Worm (Caenorhabditis elegans) whole organism, L3 larva: ENCODE measurements around the gene mrpl-18.

ENCODE experiments used
- aly-2 ChIP-seq: fragments of 150-350 bp; optimal IDR thresholded peaks from 2 replicates; lab custom pipeline; 2014; ENCODE audit warnings: missing biosample characterization, missing genetic modification characterization
- ama-1 ChIP-seq: fragments of 150-350 bp; optimal IDR thresholded peaks from 2 replicates; lab custom pipeline; 2018
- ceh-28 ChIP-seq: fragments of 150-350 bp; optimal IDR thresholded peaks from 2 replicates; lab custom pipeline; 2014; ENCODE audit warnings: missing biosample characterization, missing genetic modification reagents, missing genetic modification characterization
- ceh-82 ChIP-seq: fragments of 150-350 bp; optimal IDR thresholded peaks from 2 replicates; lab custom pipeline; 2014; ENCODE audit warnings: missing biosample characterization, missing genetic modification characterization
- egl-27 ChIP-seq: sonication (generic microtip); optimal IDR thresholded peaks from 4 replicates; lab custom pipeline; 2017; ENCODE audit warnings: missing biosample characterization, missing genetic modification reagents, missing genetic modification characterization
- egl-5 ChIP-seq: fragments of 150-350 bp; optimal IDR thresholded peaks from 2 replicates; lab custom pipeline; 2017; ENCODE audit warnings: missing biosample characterization, missing genetic modification reagents, missing genetic modification characterization, inconsistent platforms
- lin-39 ChIP-seq: fragments of 150-350 bp; optimal IDR thresholded peaks from 2 replicates; lab custom pipeline; 2018; ENCODE audit warnings: missing biosample characterization, missing genetic modification reagents, missing genetic modification characterization
- nhr-76 ChIP-seq: fragments of 150-350 bp; sonication (generic microtip); optimal IDR thresholded peaks from 5 replicates; lab custom pipeline; 2014; ENCODE audit warnings: missing biosample characterization, missing genetic modification characterization
- sea-2 ChIP-seq: fragments of 150-350 bp; sonication (generic microtip); optimal IDR thresholded peaks from 4 replicates; lab custom pipeline; 2014; ENCODE audit warnings: missing biosample characterization, missing genetic modification reagents, missing genetic modification characterization
- unc-39 ChIP-seq: sonication (generic microtip); optimal IDR thresholded peaks from 4 replicates; lab custom pipeline; 2017; ENCODE audit warnings: missing biosample characterization, missing genetic modification characterization
- unc-62 ChIP-seq: fragments of 150-350 bp; sonication (generic microtip); optimal IDR thresholded peaks from 4 replicates; lab custom pipeline; 2014; ENCODE audit warnings: missing biosample characterization, missing genetic modification reagents, missing genetic modification characterization
- zag-1 ChIP-seq: fragments of 150-350 bp; optimal IDR thresholded peaks from 2 replicates; lab custom pipeline; 2014; ENCODE audit warnings: missing biosample characterization, missing genetic modification characterization
- ztf-11 ChIP-seq: fragments of 150-350 bp; optimal IDR thresholded peaks from 2 replicates; lab custom pipeline; 2014; ENCODE audit warnings: missing biosample characterization, missing genetic modification characterization

DNA sequence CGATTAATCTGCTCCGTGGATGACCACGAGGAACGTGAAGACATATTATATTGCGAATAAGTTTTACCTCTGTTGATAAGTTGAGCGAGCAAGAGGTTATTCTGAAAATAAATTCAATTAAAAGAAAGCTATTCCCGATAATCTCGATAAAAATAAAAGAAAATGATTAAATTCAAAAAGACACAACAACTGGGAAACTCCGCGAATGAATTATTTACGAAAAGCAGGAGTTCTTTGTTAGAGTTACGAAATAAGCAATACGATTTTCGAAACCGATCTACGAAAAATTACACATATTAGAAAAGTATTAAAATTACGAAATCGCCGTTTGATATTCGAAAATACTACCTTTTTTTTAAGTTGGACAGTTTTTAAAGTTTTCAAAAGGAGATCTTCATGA, 18.5 kb downstream of the mrpl-18 start, which contains the start of gene bath-42:
- no peak for TF ChIP-seq ceh-82 (tag; lab: Kevin White, UChicago)
- TF ChIP-seq ztf-11: no peak
- no peak for TF ChIP-seq egl-5 (tag; lab: Kevin White, UChicago)
- TF ChIP-seq ceh-28 (tag; lab: Kevin White, UChicago): no peak
- TF ChIP-seq zag-1 (tag; lab: Kevin White, UChicago): no peak
- no peak for TF ChIP-seq lin-39 (tag; lab: Kevin White, UChicago)
- no peak for TF ChIP-seq unc-39 (tag; lab: Kevin White, UChicago)
- no peak for TF ChIP-seq sea-2
- TF ChIP-seq nhr-76 (tag; lab: Kevin White, UChicago): no peak
- no peak for TF ChIP-seq unc-62
- no peak for TF ChIP-seq ama-1
- no peak for TF ChIP-seq aly-2 (tag; lab: Kevin White, UChicago)
- TF ChIP-seq egl-27 (tag; lab: Kevin White, UChicago): no peak
